Fruit fly (Drosophila melanogaster) whole organism, prepupa: ENCODE results near the gene CG7675.

ENCODE experiments used
- CG16779 ChIP-seq: fragments of 200-800 bp; sonication (Bioruptor generic); optimal IDR thresholded peaks from 3 replicates; lab custom pipeline; 2017; ENCODE audit warnings: missing biosample characterization, mild to moderate bottlenecking, missing genetic modification characterization
- net ChIP-seq: fragments of 200-800 bp; sonication (Bioruptor generic); optimal IDR thresholded peaks from 3 replicates; lab custom pipeline; 2016; ENCODE audit warnings: missing biosample characterization, missing genetic modification characterization

DNA sequence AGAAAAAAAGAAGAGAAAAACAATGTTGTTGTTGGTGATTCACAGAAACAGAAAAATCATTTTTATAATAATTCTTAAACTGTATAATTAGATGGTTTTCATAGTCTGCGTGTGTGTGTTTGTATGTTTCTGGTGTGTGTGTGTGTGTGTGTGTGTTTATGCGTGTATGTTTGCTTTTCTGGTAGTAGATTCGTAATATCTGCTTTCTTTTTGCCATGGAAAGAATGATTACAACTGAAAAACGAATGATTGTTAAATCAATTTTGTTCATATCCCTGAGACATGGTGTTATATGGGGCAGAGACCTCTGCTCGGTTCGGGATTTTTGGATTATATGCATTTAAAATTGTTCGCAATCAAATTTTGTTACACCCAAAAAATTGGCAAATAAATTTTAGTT, 42.4 kb upstream of the CG7675 start:
- TF ChIP-seq CG16779 (no peak), net (GFP tag; lab: Kevin White, UChicago) (no peak)
